Worm (Caenorhabditis elegans): ENCODE measurements around the gene fbxb-72.
A peak's percentile ranks its signal among the peaks of the same experiment; 100 is the strongest.

The fbxb-72 gene

DNA sequence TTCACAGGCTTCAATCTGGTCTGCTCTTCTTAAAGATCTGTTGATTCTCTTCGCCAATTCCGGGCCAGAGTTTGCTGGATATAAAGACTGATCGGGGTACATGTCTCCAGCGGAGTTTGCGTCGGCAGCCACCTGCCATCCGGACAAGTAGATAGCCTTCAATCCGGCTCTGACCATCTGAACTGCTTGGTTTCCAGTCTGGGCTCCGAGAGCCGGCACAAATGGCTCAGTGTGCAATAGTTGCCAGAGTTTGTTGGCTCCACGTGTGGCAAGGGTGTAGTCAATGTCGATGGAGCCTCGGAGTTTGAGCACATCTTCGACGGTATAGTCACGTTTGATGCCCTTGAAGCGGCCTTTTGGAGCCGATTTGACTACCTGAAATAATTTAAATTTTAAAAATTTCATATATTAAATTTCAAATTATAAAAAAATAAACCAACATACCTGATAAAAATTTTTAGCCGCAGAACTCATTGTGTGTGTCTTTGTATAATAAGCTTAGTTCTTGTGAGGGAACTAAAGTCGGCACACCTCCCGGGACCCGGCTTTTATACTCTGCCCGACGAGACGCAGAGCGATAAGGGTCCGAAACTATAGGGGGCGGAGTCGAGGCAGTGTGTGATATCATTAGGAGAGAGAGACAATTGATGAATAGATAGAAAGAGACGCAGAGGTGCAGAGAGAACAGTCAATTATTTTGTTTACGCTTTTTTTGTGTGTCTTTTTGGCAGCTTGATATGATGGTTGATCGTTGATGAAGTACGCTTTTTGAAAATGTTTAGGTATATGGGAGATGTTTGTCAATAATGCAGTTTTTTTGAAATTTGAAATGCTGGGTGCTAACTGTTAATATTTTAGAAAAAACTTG lies 4.0 kb upstream of the fbxb-72 start, which contains the start of the genes icl-1 and srh-2 (continued):
- TF ChIP-seq aha-1 (tag; optimal IDR thresholded peaks at IDR 0.05) (no peak), ceh-90 (tag; optimal IDR thresholded peaks at IDR 0.05) (no peak), hpl-2 (GFP tag; optimal IDR thresholded peaks at IDR 0.05) (no peak), rnt-1 (tag; optimal IDR thresholded peaks at IDR 0.05) (peak; percentile 88), hlh-4 (tag; optimal IDR thresholded peaks at IDR 0.05) (no peak), lin-35 (GFP tag; optimal IDR thresholded peaks at IDR 0.05) (peak in 1 of 2 experiments; percentile 75), nhr-28 (tag; optimal IDR thresholded peaks at IDR 0.05) (no peak), pax-3 (tag; optimal IDR thresholded peaks at IDR 0.05) (no peak), ceh-82 (tag; optimal IDR thresholded peaks at IDR 0.05) (no peak), ztf-4 (tag; optimal IDR thresholded peaks at IDR 0.05) (peak; percentile 14), fkh-4 (tag; optimal IDR thresholded peaks at IDR 0.05; ENCODE audit: borderline replicate concordance) (no peak), Y116A8C.19 (tag; optimal IDR thresholded peaks at IDR 0.05; ENCODE audit: borderline replicate concordance) (no peak), vab-15 (tag; optimal IDR thresholded peaks at IDR 0.05) (peak; percentile 52), C34B4.2 (tag; optimal IDR thresholded peaks at IDR 0.05) (no peak), lin-15B (tag; optimal IDR thresholded peaks at IDR 0.05) (no peak), jun-1 (tag; optimal IDR thresholded peaks at IDR 0.05) (peak; percentile 15), unc-130 (tag; optimal IDR thresholded peaks at IDR 0.05) (peak; percentile 74), nhr-85 (tag) (peak; percentile 92), hlh-17 (GFP tag; optimal IDR thresholded peaks at IDR 0.05; ENCODE audit: borderline replicate concordance) (peak; percentile 41), pqm-1 (tag; optimal IDR thresholded peaks at IDR 0.05) (no peak), skn-1 (tag; optimal IDR thresholded peaks at IDR 0.05) (no peak), unc-62 (GFP tag; optimal IDR thresholded peaks at IDR 0.05) (no peak), ceh-63 (GFP tag; optimal IDR thresholded peaks at IDR 0.05) (peak; percentile 54), sup-37 (GFP tag; optimal IDR thresholded peaks at IDR 0.05) (peak; percentile 59), ceh-88 (GFP tag; IDR thresholded peaks at IDR 0.05) (peak; percentile 67), dsc-1 (tag; optimal IDR thresholded peaks at IDR 0.05) (no peak), grh-1 (GFP tag; IDR thresholded peaks at IDR 0.05) (no peak), lsy-2 (tag; optimal IDR thresholded peaks at IDR 0.05) (peak; percentile 31 to 55), elt-3 (tag; optimal IDR thresholded peaks at IDR 0.05) (peak in 2 of 6 experiments; percentile 29 to 80), C04F5.9 (tag; optimal IDR thresholded peaks at IDR 0.05) (peak; percentile 49), lir-3 (tag; optimal IDR thresholded peaks at IDR 0.05; ENCODE audit: poor library complexity) (peak; percentile 69), mep-1 (tag; optimal IDR thresholded peaks at IDR 0.05) (peak; percentile 59), nhr-20 (tag; optimal IDR thresholded peaks at IDR 0.05) (peak; percentile 85), unc-30 (tag; optimal IDR thresholded peaks at IDR 0.05) (no peak), ztf-11 (tag; optimal IDR thresholded peaks at IDR 0.05) (peak in 1 of 2 experiments; percentile 27), ama-1 (optimal IDR thresholded peaks at IDR 0.05) (peak; percentile 89), unc-98 (GFP tag; IDR thresholded peaks at IDR 0.05) (no peak), ces-1 (GFP tag; optimal IDR thresholded peaks at IDR 0.05) (no peak), unc-86 (tag; optimal IDR thresholded peaks at IDR 0.05) (no peak), pag-3 (tag; optimal IDR thresholded peaks at IDR 0.05; ENCODE audit: borderline replicate concordance, insufficient read depth) (peak; percentile 41), mab-9 (GFP tag; IDR thresholded peaks at IDR 0.05) (0 out of 2 replicates have a peak, but pooled peaks have one; percentile 13), aly-2 (tag; optimal IDR thresholded peaks at IDR 0.05) (no peak), lin-14 (GFP tag; optimal IDR thresholded peaks at IDR 0.05) (peak; percentile 92), fos-1 (tag; optimal IDR thresholded peaks at IDR 0.05) (peak; percentile 23), nhr-71 (tag; optimal IDR thresholded peaks at IDR 0.05) (peak; percentile 95), mdl-1 (tag; optimal IDR thresholded peaks at IDR 0.05) (peak in 1 of 2 experiments; percentile 85), efl-3 (GFP tag; optimal IDR thresholded peaks at IDR 0.05) (no peak), snu-23 (GFP tag; optimal IDR thresholded peaks at IDR 0.05) (peak; percentile 82), ets-5 (GFP tag; IDR thresholded peaks at IDR 0.05) (no peak), nhr-84 (tag; optimal IDR thresholded peaks at IDR 0.05) (no peak)

Data from whole organism, L1 larva.